Worm (Caenorhabditis elegans) whole organism, L3 larva: ENCODE results near the gene C26B9.1.

Source experiments
- R02D3.7 ChIP-seq: fragments of 150-350 bp; optimal IDR thresholded peaks from 2 replicates; lab custom pipeline; 2014; ENCODE audit warnings: missing biosample characterization, missing genetic modification characterization
- ZK546.5 ChIP-seq: sonication (generic microtip); optimal IDR thresholded peaks from 2 replicates; lab custom pipeline; 2017; ENCODE audit warnings: missing biosample characterization, missing genetic modification characterization
- ama-1 ChIP-seq: fragments of 150-350 bp; optimal IDR thresholded peaks from 2 replicates; lab custom pipeline; 2018
- ceh-16 ChIP-seq: sonication (generic microtip); optimal IDR thresholded peaks from 2 replicates; lab custom pipeline; 2017; ENCODE audit warnings: missing biosample characterization, missing genetic modification characterization
- ceh-28 ChIP-seq: fragments of 150-350 bp; optimal IDR thresholded peaks from 2 replicates; lab custom pipeline; 2014; ENCODE audit warnings: missing biosample characterization, missing genetic modification reagents, missing genetic modification characterization
- ceh-9 ChIP-seq: sonication (generic microtip); optimal IDR thresholded peaks from 2 replicates; lab custom pipeline; 2018; ENCODE audit warnings: missing biosample characterization, missing genetic modification characterization
- daf-12 ChIP-seq: fragments of 150-350 bp; optimal IDR thresholded peaks from 2 replicates; lab custom pipeline; 2014; ENCODE audit warnings: missing biosample characterization, missing genetic modification reagents, missing genetic modification characterization
- egl-27 ChIP-seq: sonication (generic microtip); optimal IDR thresholded peaks from 4 replicates; lab custom pipeline; 2017; ENCODE audit warnings: missing biosample characterization, missing genetic modification reagents, missing genetic modification characterization
- elt-1 ChIP-seq: fragments of 150-350 bp; optimal IDR thresholded peaks from 2 replicates; lab custom pipeline; 2014; ENCODE audit warnings: missing biosample characterization, missing genetic modification characterization
- elt-2 ChIP-seq: sonication (generic microtip); optimal IDR thresholded peaks from 2 replicates; lab custom pipeline; 2016; ENCODE audit warnings: missing genetic modification reagents, mild to moderate bottlenecking, missing genetic modification characterization, missing compliant biosample characterization
- elt-3 ChIP-seq, 3 experiments: fragments of 150-350 bp in 1 of 3; sonication (generic microtip) in 2 of 3; optimal IDR thresholded peaks; 2 replicates in 2 of 3; 4 replicates in 1 of 3; lab custom pipeline; 2014 to 2017; ENCODE audit warnings: missing biosample characterization in 3 of 3, missing genetic modification characterization in 3 of 3
- fkh-10 ChIP-seq: sonication (generic microtip); optimal IDR thresholded peaks from 2 replicates; lab custom pipeline; 2017; ENCODE audit warnings: missing biosample characterization, missing genetic modification reagents, missing genetic modification characterization
- fkh-2 ChIP-seq: fragments of 150-350 bp; optimal IDR thresholded peaks from 2 replicates; lab custom pipeline; 2014; ENCODE audit warnings: missing biosample characterization, missing genetic modification reagents, missing genetic modification characterization
- fos-1 ChIP-seq: fragments of 150-350 bp; optimal IDR thresholded peaks from 2 replicates; lab custom pipeline; 2014; ENCODE audit warnings: missing biosample characterization, missing genetic modification characterization
- hmg-11 ChIP-seq: sonication (generic microtip); optimal IDR thresholded peaks from 2 replicates; lab custom pipeline; 2016; ENCODE audit warnings: missing genetic modification characterization, missing compliant biosample characterization
- jun-1 ChIP-seq: fragments of 150-350 bp; optimal IDR thresholded peaks from 2 replicates; lab custom pipeline; 2014; ENCODE audit warnings: missing biosample characterization, missing genetic modification reagents, missing genetic modification characterization
- lin-15B ChIP-seq: fragments of 150-350 bp; optimal IDR thresholded peaks from 2 replicates; lab custom pipeline; 2014; ENCODE audit warnings: missing biosample characterization, missing genetic modification characterization
- lin-39 ChIP-seq: fragments of 150-350 bp; optimal IDR thresholded peaks from 2 replicates; lab custom pipeline; 2018; ENCODE audit warnings: missing biosample characterization, missing genetic modification reagents, missing genetic modification characterization
- lsy-12 ChIP-seq: sonication (generic microtip); optimal IDR thresholded peaks from 2 replicates; lab custom pipeline; 2016; ENCODE audit warnings: mild to moderate bottlenecking, missing genetic modification characterization, missing compliant biosample characterization
- mdl-1 ChIP-seq: fragments of 150-350 bp; optimal IDR thresholded peaks from 2 replicates; lab custom pipeline; 2014; ENCODE audit warnings: missing biosample characterization, missing genetic modification characterization
- mml-1 ChIP-seq: fragments of 150-350 bp; sonication (generic microtip); optimal IDR thresholded peaks from 3 replicates; lab custom pipeline; 2014; ENCODE audit warnings: missing biosample characterization, missing genetic modification characterization
- nfya-1 ChIP-seq: sonication (generic microtip); optimal IDR thresholded peaks from 2 replicates; lab custom pipeline; 2017; ENCODE audit warnings: missing genetic modification characterization, mild to moderate bottlenecking, missing compliant biosample characterization, antibody characterized with exemption, moderate library complexity; ENCODE audit not compliant: insufficient read depth
- nhr-11 ChIP-seq: fragments of 150-350 bp; optimal IDR thresholded peaks from 2 replicates; lab custom pipeline; 2014; ENCODE audit warnings: missing biosample characterization, missing genetic modification characterization
- nhr-12 ChIP-seq: fragments of 150-350 bp; optimal IDR thresholded peaks from 2 replicates; lab custom pipeline; 2014; ENCODE audit warnings: missing biosample characterization, missing genetic modification characterization
- nhr-23 ChIP-seq: fragments of 150-350 bp; optimal IDR thresholded peaks from 2 replicates; lab custom pipeline; 2014; ENCODE audit warnings: missing biosample characterization, missing genetic modification reagents, missing genetic modification characterization
- nhr-25 ChIP-seq: sonication (generic microtip); optimal IDR thresholded peaks from 2 replicates; lab custom pipeline; 2017; ENCODE audit warnings: missing biosample characterization, missing genetic modification characterization
- nhr-43 ChIP-seq: sonication (generic microtip); optimal IDR thresholded peaks from 2 replicates; lab custom pipeline; 2016; ENCODE audit warnings: mild to moderate bottlenecking, missing genetic modification characterization, missing compliant biosample characterization; ENCODE audit not compliant: poor library complexity, severe bottlenecking
- nhr-76 ChIP-seq: fragments of 150-350 bp; sonication (generic microtip); optimal IDR thresholded peaks from 5 replicates; lab custom pipeline; 2014; ENCODE audit warnings: missing biosample characterization, missing genetic modification characterization
- nhr-77 ChIP-seq: fragments of 150-350 bp; optimal IDR thresholded peaks from 2 replicates; lab custom pipeline; 2014; ENCODE audit warnings: missing biosample characterization, missing genetic modification characterization
- pha-4 ChIP-seq: fragments of 150-350 bp; optimal IDR thresholded peaks from 2 replicates; lab custom pipeline; 2014; ENCODE audit warnings: missing biosample characterization, missing genetic modification reagents, missing genetic modification characterization
- pqm-1 ChIP-seq: fragments of 150-350 bp; optimal IDR thresholded peaks from 2 replicates; lab custom pipeline; 2017; ENCODE audit warnings: missing biosample characterization, missing genetic modification characterization, inconsistent platforms
- snpc-4 ChIP-seq: fragments of 150-350 bp; optimal IDR thresholded peaks from 2 replicates; lab custom pipeline; 2014; ENCODE audit warnings: missing biosample characterization, missing genetic modification characterization
- tbx-2 ChIP-seq: sonication (generic microtip); optimal IDR thresholded peaks from 2 replicates; lab custom pipeline; 2016; ENCODE audit warnings: mild to moderate bottlenecking, missing genetic modification characterization, missing compliant biosample characterization
- unc-39 ChIP-seq: sonication (generic microtip); optimal IDR thresholded peaks from 4 replicates; lab custom pipeline; 2017; ENCODE audit warnings: missing biosample characterization, missing genetic modification characterization
- unc-62 ChIP-seq: fragments of 150-350 bp; sonication (generic microtip); optimal IDR thresholded peaks from 4 replicates; lab custom pipeline; 2014; ENCODE audit warnings: missing biosample characterization, missing genetic modification reagents, missing genetic modification characterization
- zag-1 ChIP-seq: fragments of 150-350 bp; optimal IDR thresholded peaks from 2 replicates; lab custom pipeline; 2014; ENCODE audit warnings: missing biosample characterization, missing genetic modification characterization
- ztf-11 ChIP-seq: fragments of 150-350 bp; optimal IDR thresholded peaks from 2 replicates; lab custom pipeline; 2014; ENCODE audit warnings: missing biosample characterization, missing genetic modification characterization
- ztf-4 ChIP-seq: fragments of 150-350 bp; optimal IDR thresholded peaks from 2 replicates; lab custom pipeline; 2014; ENCODE audit warnings: missing biosample characterization, missing genetic modification characterization

Gene C26B9.1

DNA sequence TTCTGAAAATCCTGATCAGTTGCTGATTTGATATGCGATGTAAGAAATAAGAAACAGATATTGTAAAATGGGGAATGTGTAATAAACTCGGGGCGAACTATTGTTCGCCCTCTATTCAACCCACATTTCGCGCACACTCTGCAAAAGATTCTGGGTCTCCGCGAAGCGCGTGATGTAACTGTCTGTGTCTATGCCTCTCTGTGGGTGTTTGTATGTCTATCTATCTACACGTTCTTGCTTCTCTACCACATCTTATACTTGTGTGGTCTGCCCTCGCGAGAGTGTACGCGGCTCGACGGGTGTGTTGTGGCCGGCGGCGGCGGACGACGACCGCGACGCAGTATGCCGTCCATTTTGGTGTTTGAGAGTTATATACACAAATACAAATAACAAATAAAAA, 7.9 kb upstream of the C26B9.1 start:
- TF ChIP-seq mdl-1 (peak; percentile 6), ama-1 (lab: Kevin White, UChicago) (no peak), lin-15B (peak; percentile 29), nhr-25 (tag; lab: Kevin White, UChicago) (peak; percentile 80), tbx-2 (peak; percentile 4), pha-4 (tag; lab: Kevin White, UChicago) (peak; percentile 71), lin-39 (tag; lab: Kevin White, UChicago) (peak; percentile 71), jun-1 (tag; lab: Kevin White, UChicago) (peak; percentile 68), nfya-1 (tag; lab: Kevin White, UChicago) (peak; percentile 84), nhr-43 (tag; lab: Kevin White, UChicago) (peak; percentile 74), ceh-9 (tag; lab: Kevin White, UChicago) (no peak), nhr-77 (tag; lab: Kevin White, UChicago) (no peak), hmg-11 (tag; lab: Kevin White, UChicago) (peak; percentile 56), elt-2 (tag; lab: Kevin White, UChicago) (peak; percentile 59), pqm-1 (tag; lab: Kevin White, UChicago) (peak; percentile 52), elt-1 (tag; lab: Kevin White, UChicago) (no peak), snpc-4 (tag; lab: Kevin White, UChicago) (peak; percentile 59), nhr-23 (tag; lab: Kevin White, UChicago) (peak; percentile 75), zag-1 (tag; lab: Kevin White, UChicago) (no peak), ceh-16 (no peak), ceh-28 (tag; lab: Kevin White, UChicago) (peak; percentile 33), egl-27 (tag; lab: Kevin White, UChicago) (peak; percentile 41), unc-39 (no peak), lsy-12 (tag; lab: Kevin White, UChicago) (peak; percentile 30)
- TF ChIP-seq, all 47 proteins: peak for 17

DNA sequence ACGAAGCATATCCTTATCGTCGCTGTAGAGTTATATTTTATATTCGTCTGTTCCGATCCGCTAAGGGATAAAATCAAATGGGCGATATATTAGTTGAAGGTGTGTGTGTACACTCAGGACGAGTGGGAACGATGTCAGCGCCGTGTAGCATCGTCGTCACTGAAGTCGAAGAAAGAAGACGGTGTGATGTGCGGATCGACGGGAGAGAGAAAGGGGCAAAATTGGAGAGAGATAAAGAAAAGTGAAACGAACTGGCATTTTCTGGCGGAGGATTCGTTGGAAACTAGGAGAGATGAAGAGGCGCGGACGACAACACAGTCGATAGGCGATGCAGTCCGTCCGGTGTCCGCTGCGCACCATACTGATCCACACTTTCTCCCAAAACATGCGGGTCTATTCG, 6.4 kb upstream of the C26B9.1 start, which contains the start of gene C26B9.3:
Gene C26B9.3 (plus strand): TSS at position 343 of the 400 bp plus-strand sequence.
- TF ChIP-seq nhr-23 (tag; lab: Kevin White, UChicago) (peak; percentile 51), fkh-10 (GFP tag; lab: Kevin White, UChicago) (no peak), hmg-11 (tag; lab: Kevin White, UChicago) (peak; percentile 18), nhr-43 (tag; lab: Kevin White, UChicago) (no peak), ztf-4 (no peak), nhr-25 (tag; lab: Kevin White, UChicago) (peak; percentile 40), ceh-28 (tag; lab: Kevin White, UChicago) (no peak), ceh-9 (tag; lab: Kevin White, UChicago) (no peak), elt-2 (tag; lab: Kevin White, UChicago) (no peak), nhr-77 (tag; lab: Kevin White, UChicago) (no peak), nhr-76 (tag; lab: Kevin White, UChicago) (no peak), ztf-11 (tag; lab: Kevin White, UChicago) (no peak), R02D3.7 (no peak), nhr-11 (tag; lab: Kevin White, UChicago) (no peak), lin-15B (no peak), nhr-12 (tag; lab: Kevin White, UChicago) (no peak), ceh-16 (no peak)

DNA sequence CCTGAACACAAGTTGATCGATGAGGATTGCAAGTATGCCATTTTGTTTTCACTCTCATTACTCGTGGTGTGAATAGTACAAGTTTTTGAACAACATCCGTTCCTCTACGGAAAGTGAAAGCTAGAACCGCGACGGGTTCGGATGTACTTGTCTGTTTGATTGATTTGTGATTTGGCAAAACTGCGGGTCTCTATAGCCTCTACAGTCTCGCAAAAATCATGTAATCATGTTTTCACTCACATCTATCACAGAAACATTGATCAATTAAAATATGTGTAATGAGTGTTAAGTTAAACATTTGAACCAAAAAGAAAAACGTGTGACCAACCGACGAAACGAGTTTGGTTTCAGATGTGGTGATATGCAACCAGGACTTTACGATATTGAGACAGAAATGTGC, 5.0 kb upstream of the C26B9.1 start:
- no peak for TF ChIP-seq ceh-16
- TF ChIP-seq lin-39 (tag; lab: Kevin White, UChicago): no peak
- TF ChIP-seq nhr-25 (tag; lab: Kevin White, UChicago): peak; percentile 90
- TF ChIP-seq pha-4 (tag; lab: Kevin White, UChicago): no peak
- TF ChIP-seq elt-3 (tag; optimal IDR thresholded peaks at IDR 0.05; lab: Kevin White, UChicago): peak in 1 of 3 experiments; percentile 62
- no peak for TF ChIP-seq daf-12
- no peak for TF ChIP-seq ztf-11 (tag; lab: Kevin White, UChicago)
- TF ChIP-seq ZK546.5 (tag; lab: Kevin White, UChicago): no peak
- TF ChIP-seq pqm-1 (tag; lab: Kevin White, UChicago): no peak
- TF ChIP-seq elt-1 (tag; lab: Kevin White, UChicago): no peak
- no peak for TF ChIP-seq ceh-28 (tag; lab: Kevin White, UChicago)
- TF ChIP-seq ceh-9 (tag; lab: Kevin White, UChicago): no peak
- no peak for TF ChIP-seq zag-1 (tag; lab: Kevin White, UChicago)
- no peak for TF ChIP-seq ama-1 (lab: Kevin White, UChicago)
- TF ChIP-seq nhr-12 (tag; lab: Kevin White, UChicago): no peak
- TF ChIP-seq unc-62 (GFP tag; lab: Kevin White, UChicago): peak; percentile 88
- TF ChIP-seq fos-1 (tag; lab: Kevin White, UChicago): no peak
- TF ChIP-seq fkh-2 (tag; lab: Kevin White, UChicago): no peak
- no peak for TF ChIP-seq nhr-76 (tag; lab: Kevin White, UChicago)
- TF ChIP-seq mml-1 (tag; lab: Kevin White, UChicago): no peak
- TF ChIP-seq nhr-43 (tag; lab: Kevin White, UChicago): peak; percentile 36
- no peak for TF ChIP-seq hmg-11 (tag; lab: Kevin White, UChicago)
- TF ChIP-seq mdl-1: no peak
- TF ChIP-seq nhr-11 (tag; lab: Kevin White, UChicago): no peak
